Fruit fly (Drosophila melanogaster): ENCODE data around the gene CG8892.

CG8892 gene

dm6 chr2L:4932284-4932683 is 49.1 kb downstream of the CG8892 start, which contains the start of gene hoe1:
hoe1 (minus strand) TSS chr2L:4932384.
- TF ChIP-seq Myc (optimal IDR thresholded peaks at IDR 0.05), result no peak

dm6 chr2L:4930541-4930940 is 50.9 kb downstream of the CG8892 start:
- no peak for TF ChIP-seq Hr78 (GFP tag; optimal IDR thresholded peaks at IDR 0.05)
- TF ChIP-seq dmrt93B (GFP tag; optimal IDR thresholded peaks at IDR 0.05), result no peak
- no peak for TF ChIP-seq usp (GFP tag; optimal IDR thresholded peaks at IDR 0.05)
- no peak for TF ChIP-seq sage (GFP tag; optimal IDR thresholded peaks at IDR 0.05)
- TF ChIP-seq rgr (GFP tag; optimal IDR thresholded peaks at IDR 0.05), result no peak
- no peak for TF ChIP-seq Mio (GFP tag; optimal IDR thresholded peaks at IDR 0.05)
- TF ChIP-seq Jra (GFP tag; optimal IDR thresholded peaks at IDR 0.05), result no peak
- no peak for TF ChIP-seq foxo (GFP tag; optimal IDR thresholded peaks at IDR 0.05)
- TF ChIP-seq Abd-B (GFP tag; optimal IDR thresholded peaks at IDR 0.05), result no peak
- no peak for TF ChIP-seq Vsx2 (GFP tag; optimal IDR thresholded peaks at IDR 0.05; ENCODE audit: partially characterized antibody)
- no peak for TF ChIP-seq CG9705 (GFP tag; optimal IDR thresholded peaks at IDR 0.05)
- TF ChIP-seq Dif (GFP tag; optimal IDR thresholded peaks at IDR 0.05; ENCODE audit: partially characterized antibody), result no peak
